Worm (Caenorhabditis elegans): ENCODE measurements around the gene F28E10.4.

DNA sequence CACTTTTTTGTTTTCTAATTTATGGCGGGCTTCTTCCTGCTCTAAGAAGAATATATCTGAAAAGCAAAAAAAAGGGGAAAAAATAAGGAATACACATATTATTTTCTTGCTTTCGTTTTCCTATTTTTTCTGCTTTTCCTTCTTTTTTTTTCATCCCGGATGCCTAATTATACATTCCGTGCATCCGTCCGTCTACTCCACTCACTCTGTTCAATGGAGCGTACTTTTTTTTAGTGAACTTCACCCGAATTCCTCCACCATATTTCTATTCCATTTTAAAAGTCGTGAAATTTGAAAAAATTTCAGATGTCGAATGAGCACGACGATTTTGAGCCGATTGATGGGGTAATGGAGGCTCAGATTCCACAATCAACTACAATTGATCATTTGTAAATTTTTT, 31.0 kb downstream of the F28E10.4 start, which contains the start of gene ZK185.2:
- TF ChIP-seq lsy-2 (tag; optimal IDR thresholded peaks at IDR 0.05): no peak
- TF ChIP-seq unc-62 (GFP tag; optimal IDR thresholded peaks at IDR 0.05): no peak
- TF ChIP-seq ztf-11 (tag; optimal IDR thresholded peaks at IDR 0.05): no peak
- TF ChIP-seq elt-3 (tag; optimal IDR thresholded peaks at IDR 0.05): no peak
- no peak for TF ChIP-seq ham-2 (GFP tag; optimal IDR thresholded peaks at IDR 0.05)

All from whole organism, mixed stage, embryonic.